Worm (Caenorhabditis elegans): ENCODE results near the gene C34E10.10.
A peak's percentile ranks its signal among the peaks of the same experiment; 100 is the strongest.

The C34E10.10 gene

ce11 chrIII:5227831-5228467, at the start of gene C34E10.10, which contains the start of the genes C34E10.12 and atp-2:
Gene C34E10.10 (minus strand): TSS chrIII:5227884.
Gene C34E10.12 (minus strand): TSS chrIII:5227881.
Gene atp-2 (plus strand): TSS chrIII:5228417.
- TF ChIP-seq snpc-1.1 (tag; optimal IDR thresholded peaks at IDR 0.05; ENCODE audit: insufficient read depth), result peak; percentile 48
- peak; percentile 73 for TF ChIP-seq mcd-1 (GFP tag; IDR thresholded peaks at IDR 0.05)
- TF ChIP-seq ztf-28 (GFP tag; IDR thresholded peaks at IDR 0.05), result no peak
- TF ChIP-seq madf-10 (tag; optimal IDR thresholded peaks at IDR 0.05), result peak; percentile 54
- TF ChIP-seq rpc-1 (optimal IDR thresholded peaks at IDR 0.05), result peak; percentile 25
- no peak for TF ChIP-seq rpc-1 (tag; optimal IDR thresholded peaks at IDR 0.05)
- TF ChIP-seq tlf-1 (GFP tag; optimal IDR thresholded peaks at IDR 0.05), result peak; percentile 13
- TF ChIP-seq snpc-1.3 (tag; optimal IDR thresholded peaks at IDR 0.05; ENCODE audit: insufficient read depth), result peak; percentile 62
- peak; percentile 47; the same call in 1 of the 2 replicates for TF ChIP-seq hmg-1.2 (GFP tag; IDR thresholded peaks at IDR 0.05)
- TF ChIP-seq snpc-4 (GFP tag; optimal IDR thresholded peaks at IDR 0.05), result no peak
- TF ChIP-seq snpc-4 (tag; optimal IDR thresholded peaks at IDR 0.05), result peak; percentile 24 to 75 (median 40)
- peak; percentile 64 for TF ChIP-seq lin-40 (tag; optimal IDR thresholded peaks at IDR 0.05)
- peak; percentile 72 for TF ChIP-seq madf-6 (GFP tag; IDR thresholded peaks at IDR 0.05)
- TF ChIP-seq K11D2.4 (GFP tag; IDR thresholded peaks at IDR 0.05), result peak; percentile 20; the same call in 1 of the 2 replicates
- TF ChIP-seq rcor-1 (GFP tag; IDR thresholded peaks at IDR 0.05), result peak; percentile 39; the same call in 1 of the 2 replicates
- TF ChIP-seq dpl-1 (GFP tag; optimal IDR thresholded peaks at IDR 0.05), result peak; percentile 58
- TF ChIP-seq ztf-18 (tag; optimal IDR thresholded peaks at IDR 0.05), result peak; percentile 12
- TF ChIP-seq nfya-1 (tag; optimal IDR thresholded peaks at IDR 0.05; ENCODE audit: borderline replicate concordance, insufficient read depth), result no peak
- TF ChIP-seq attf-5 (GFP tag; optimal IDR thresholded peaks at IDR 0.05), result peak; percentile 82
- TF ChIP-seq ztf-26 (tag; optimal IDR thresholded peaks at IDR 0.05), result peak; percentile 19
- peak; percentile 87 for TF ChIP-seq F23B12.7 (tag; optimal IDR thresholded peaks at IDR 0.05; ENCODE audit: insufficient read depth)
- 0 out of 2 replicates have a peak, but pooled peaks have one; percentile 34 for TF ChIP-seq Y53G8AR.9 (GFP tag; conservative IDR thresholded peaks at IDR 0.05)
- TF ChIP-seq lsl-1 (GFP tag; optimal IDR thresholded peaks at IDR 0.05), result peak; percentile 47
- no peak for TF ChIP-seq B0019.2 (GFP tag; conservative IDR thresholded peaks at IDR 0.05)
- TF ChIP-seq xnd-1 (tag; optimal IDR thresholded peaks at IDR 0.05), result no peak
- TF ChIP-seq lsy-27 (tag; optimal IDR thresholded peaks at IDR 0.05; ENCODE audit: borderline replicate concordance, insufficient read depth), result no peak
- TF ChIP-seq lin-26 (GFP tag; IDR thresholded peaks at IDR 0.05), result no peak
- TF ChIP-seq ceh-40 (GFP tag; IDR thresholded peaks at IDR 0.05), result no peak
- peak; percentile 68 for TF ChIP-seq ZK185.1 (tag; optimal IDR thresholded peaks at IDR 0.05; ENCODE audit: poor library complexity, severe bottlenecking)
- peak; percentile 57; the same call in 1 of the 2 replicates for TF ChIP-seq ceh-100 (GFP tag; IDR thresholded peaks at IDR 0.05)
- no peak for TF ChIP-seq bed-2 (GFP tag; IDR thresholded peaks at IDR 0.05)
- peak; percentile 57; the same call in 1 of the 2 replicates for TF ChIP-seq attf-3 (GFP tag; conservative IDR thresholded peaks at IDR 0.05)
- no peak for TF ChIP-seq cebp-1 (GFP tag; IDR thresholded peaks at IDR 0.05)
- TF ChIP-seq cebp-1 (tag; optimal IDR thresholded peaks at IDR 0.05), result peak; percentile 59
- TF ChIP-seq pbrm-1 (GFP tag; IDR thresholded peaks at IDR 0.05), result peak; percentile 50; the same call in 1 of the 2 replicates
- peak; percentile 50 for TF ChIP-seq egrh-3 (GFP tag; IDR thresholded peaks at IDR 0.05)
- TF ChIP-seq tbx-9 (tag; optimal IDR thresholded peaks at IDR 0.05; ENCODE audit: borderline replicate concordance), result no peak
- TF ChIP-seq C06A6.2 (GFP tag; conservative IDR thresholded peaks at IDR 0.05), result peak; percentile 46; the same call in 1 of the 2 replicates
- peak; percentile 38 for TF ChIP-seq nhr-80 (tag; optimal IDR thresholded peaks at IDR 0.05)
- TF ChIP-seq lin-54 (GFP tag; optimal IDR thresholded peaks at IDR 0.05), result peak; percentile 71
- no peak for TF ChIP-seq ceh-91 (GFP tag; IDR thresholded peaks at IDR 0.05)
- TF ChIP-seq nfyb-1 (GFP tag; IDR thresholded peaks at IDR 0.05), result peak; percentile 73; the same call in 1 of the 2 replicates
- TF ChIP-seq ekl-4 (GFP tag; IDR thresholded peaks at IDR 0.05), result peak; percentile 59
- TF ChIP-seq tbp1 (GFP tag; optimal IDR thresholded peaks at IDR 0.05), result peak; percentile 61
- peak; percentile 72 for TF ChIP-seq F49E8.2 (tag; optimal IDR thresholded peaks at IDR 0.05; ENCODE audit: insufficient read depth)
- TF ChIP-seq dox-1 (GFP tag; IDR thresholded peaks at IDR 0.05), result peak; percentile 56
